Fruit fly (Drosophila melanogaster): Measurements from ENCODE around the gene ntc.

- TF ChIP-seq Clk (GFP tag; optimal IDR thresholded peaks at IDR 0.05) = no peak
- no peak for TF ChIP-seq kay (GFP tag; ENCODE audit: borderline replicate concordance)
- TF ChIP-seq CG7045 (GFP tag; optimal IDR thresholded peaks at IDR 0.05) = no peak
- no peak for TF ChIP-seq Hr96 (GFP tag; optimal IDR thresholded peaks at IDR 0.05)
- no peak for TF ChIP-seq CG33017 (tag; optimal IDR thresholded peaks at IDR 0.05)
- TF ChIP-seq cnc (optimal IDR thresholded peaks at IDR 0.05) = no peak
- no peak for TF ChIP-seq pad (GFP tag; optimal IDR thresholded peaks at IDR 0.05)
- no peak for TF ChIP-seq CG1620 (GFP tag; optimal IDR thresholded peaks at IDR 0.05)
Observed at dm6 chr3L:3855194-3855980, 49.1 kb upstream of the ntc start.
